Fruit fly (Drosophila melanogaster): Measurements from ENCODE around the gene mura.

Gene mura

DNA sequence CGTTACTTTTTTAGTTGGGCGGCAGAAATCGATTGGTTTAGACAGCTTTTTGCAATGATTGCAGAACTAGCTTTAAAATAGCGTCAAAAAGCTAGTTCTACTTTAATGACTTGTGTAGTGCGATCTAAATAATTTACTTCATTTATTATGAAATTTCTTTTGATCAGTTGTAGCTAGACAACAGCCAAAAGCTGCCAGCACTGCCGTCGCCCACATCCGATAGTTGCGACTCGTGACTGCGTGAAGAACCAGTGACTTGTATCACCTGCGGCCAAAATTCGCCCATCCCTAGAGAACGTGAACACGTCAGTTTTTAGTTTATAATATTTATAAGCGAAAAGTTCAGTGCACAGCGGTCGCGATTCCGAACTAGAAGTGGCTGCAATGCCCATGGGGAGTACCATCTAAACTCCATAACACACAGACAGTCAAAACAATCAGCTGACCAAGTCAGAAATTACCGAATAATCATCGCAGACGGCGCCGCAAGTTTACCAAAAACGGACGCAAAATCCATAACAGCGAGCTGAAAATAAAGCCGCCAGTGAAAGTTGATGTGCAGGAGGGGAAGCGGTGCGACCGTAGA lies 35.1 kb upstream of the mura start, which contains the start of gene P58IPK (continued):
- no peak for TF ChIP-seq CG11093 (GFP tag; IDR thresholded peaks at IDR 0.05)
- no peak for TF ChIP-seq CG10959 (GFP tag; IDR thresholded peaks at IDR 0.05)
- TF ChIP-seq CG8359 (GFP tag; optimal IDR thresholded peaks at IDR 0.05; ENCODE audit: borderline replicate concordance) = no peak
- TF ChIP-seq CG15696 (tag; optimal IDR thresholded peaks at IDR 0.05) = peak; percentile 32
- TF ChIP-seq HLH3B (GFP tag; IDR thresholded peaks at IDR 0.05) = peak; percentile 29; the same call in 1 of the 2 replicates
- peak; percentile 72 for TF ChIP-seq CG12391 (tag; optimal IDR thresholded peaks at IDR 0.05)
- no peak for TF ChIP-seq wek (GFP tag; optimal IDR thresholded peaks at IDR 0.05)
- TF ChIP-seq CG9727 (GFP tag; optimal IDR thresholded peaks at IDR 0.05) = peak; percentile 48
- TF ChIP-seq wdn (GFP tag; IDR thresholded peaks at IDR 0.05) = 0 out of 2 replicates have a peak, but pooled peaks have one; percentile 41
- no peak for TF ChIP-seq yki (optimal IDR thresholded peaks at IDR 0.05)
- no peak for TF ChIP-seq B-H1 (GFP tag; IDR thresholded peaks at IDR 0.05)
- no peak for TF ChIP-seq odd (GFP tag; optimal IDR thresholded peaks at IDR 0.05)
- no peak for TF ChIP-seq fru (optimal IDR thresholded peaks at IDR 0.05)
- TF ChIP-seq CG6175 (GFP tag; IDR thresholded peaks at IDR 0.05) = peak; percentile 64
- no peak for TF ChIP-seq tap (tag; optimal IDR thresholded peaks at IDR 0.05)
- peak in 1 of 2 experiments; percentile 11 for TF ChIP-seq Eip74EF (GFP tag; optimal IDR thresholded peaks at IDR 0.05)
- TF ChIP-seq pan (optimal IDR thresholded peaks at IDR 0.05) = no peak
- TF ChIP-seq pan (GFP tag; optimal IDR thresholded peaks at IDR 0.05 in 1 of 2, IDR thresholded peaks at IDR 0.05 in 1 of 2) = peak in 1 of 2 experiments; percentile 44
- peak; percentile 77 for TF ChIP-seq CG3847 (GFP tag; IDR thresholded peaks at IDR 0.05)
- TF ChIP-seq tll (GFP tag; optimal IDR thresholded peaks at IDR 0.05) = no peak
- peak; percentile 44 for TF ChIP-seq her (GFP tag; optimal IDR thresholded peaks at IDR 0.05)
- TF ChIP-seq Bdp1 (GFP tag; optimal IDR thresholded peaks at IDR 0.05) = peak; percentile 69
- peak; percentile 98 for TF ChIP-seq CG15514 (GFP tag; optimal IDR thresholded peaks at IDR 0.05)
- peak; percentile 68 for TF ChIP-seq CG10267 (tag; optimal IDR thresholded peaks at IDR 0.05)
- TF ChIP-seq CG8281 (tag; optimal IDR thresholded peaks at IDR 0.05) = no peak
- TF ChIP-seq Ets65A (GFP tag) = peak; percentile 98
- TF ChIP-seq CG6854 (GFP tag; optimal IDR thresholded peaks at IDR 0.05) = no peak
- TF ChIP-seq ash1 (GFP tag; optimal IDR thresholded peaks at IDR 0.05) = peak; percentile 40
- no peak for TF ChIP-seq ac (GFP tag; optimal IDR thresholded peaks at IDR 0.05)
- TF ChIP-seq Nf-YC (tag; optimal IDR thresholded peaks at IDR 0.05) = peak; percentile 41
- TF ChIP-seq zfh2 (GFP tag; optimal IDR thresholded peaks at IDR 0.05) = peak; percentile 80
- TF ChIP-seq cas (GFP tag; IDR thresholded peaks at IDR 0.05) = peak; percentile 38; the same call in 1 of the 2 replicates
- TF ChIP-seq CG10321 (GFP tag; IDR thresholded peaks at IDR 0.05) = no peak
- TF ChIP-seq CG4730 (GFP tag; IDR thresholded peaks at IDR 0.05) = peak; percentile 20; the same call in 1 of the 2 replicates
- TF ChIP-seq CG7928 (GFP tag; optimal IDR thresholded peaks at IDR 0.05) = peak; percentile 44
- TF ChIP-seq CG6765 (GFP tag; optimal IDR thresholded peaks at IDR 0.05) = no peak
- TF ChIP-seq Hmr (GFP tag; optimal IDR thresholded peaks at IDR 0.05) = peak; percentile 60
- peak; percentile 77 for TF ChIP-seq Dp (GFP tag; optimal IDR thresholded peaks at IDR 0.05)
- no peak for TF ChIP-seq gcm2 (GFP tag; optimal IDR thresholded peaks at IDR 0.05)
- TF ChIP-seq MESR4 (GFP tag; optimal IDR thresholded peaks at IDR 0.05) = peak; percentile 83
- TF ChIP-seq slp2 (GFP tag; optimal IDR thresholded peaks at IDR 0.05) = peak; percentile 52
- peak; percentile 55 for TF ChIP-seq stwl (tag; optimal IDR thresholded peaks at IDR 0.05)
- TF ChIP-seq exex (tag; optimal IDR thresholded peaks at IDR 0.05) = peak; percentile 24
- no peak for TF ChIP-seq eve (GFP tag; optimal IDR thresholded peaks at IDR 0.05)
- peak; percentile 11 for TF ChIP-seq nerfin-1 (tag; optimal IDR thresholded peaks at IDR 0.05)
- peak; percentile 22 for TF ChIP-seq CG16815 (GFP tag; optimal IDR thresholded peaks at IDR 0.05)
- TF ChIP-seq CG4820 (GFP tag; optimal IDR thresholded peaks at IDR 0.05) = peak; percentile 43
- TF ChIP-seq CG10543 (GFP tag; optimal IDR thresholded peaks at IDR 0.05) = peak; percentile 7
- no peak for TF ChIP-seq CG6813 (GFP tag; optimal IDR thresholded peaks at IDR 0.05)
- no peak for TF ChIP-seq Tbp (GFP tag; optimal IDR thresholded peaks at IDR 0.05)
